Fruit fly (Drosophila melanogaster) whole organism, prepupa: ENCODE results near the gene CG1492.

ENCODE experiments used
- CG11902 ChIP-seq: fragments of 200-800 bp; sonication (Bioruptor generic); optimal IDR thresholded peaks from 3 replicates; lab custom pipeline; 2016; ENCODE audit warnings: missing biosample characterization, missing genetic modification characterization
- CG1621 ChIP-seq: fragments of 200-800 bp; sonication (Bioruptor generic); optimal IDR thresholded peaks from 3 replicates; lab custom pipeline; 2018; ENCODE audit warnings: missing biosample characterization, mild to moderate bottlenecking, missing genetic modification characterization
- CG16779 ChIP-seq: fragments of 200-800 bp; sonication (Bioruptor generic); optimal IDR thresholded peaks from 3 replicates; lab custom pipeline; 2017; ENCODE audit warnings: missing biosample characterization, mild to moderate bottlenecking, missing genetic modification characterization
- CG3032 ChIP-seq: fragments of 200-800 bp; optimal IDR thresholded peaks from 2 replicates; lab custom pipeline; 2019; ENCODE audit warnings: missing biosample characterization, mild to moderate bottlenecking, missing genetic modification characterization, moderate library complexity
- CG32006 ChIP-seq: fragments of 200-800 bp; sonication (Bioruptor generic); optimal IDR thresholded peaks from 3 replicates; lab custom pipeline; 2017; ENCODE audit warnings: missing biosample characterization, mild to moderate bottlenecking, missing genetic modification characterization
- CG3919 ChIP-seq: fragments of 200-800 bp; sonication (Bioruptor generic); optimal IDR thresholded peaks from 3 replicates; lab custom pipeline; 2016; ENCODE audit warnings: missing biosample characterization, missing genetic modification characterization
- CG4318 ChIP-seq: fragments of 200-800 bp; sonication (Bioruptor generic); optimal IDR thresholded peaks from 3 replicates; lab custom pipeline; 2017; ENCODE audit warnings: missing biosample characterization, mild to moderate bottlenecking, missing genetic modification characterization
- CG6808 ChIP-seq: fragments of 200-800 bp; sonication (Bioruptor generic); optimal IDR thresholded peaks from 3 replicates; lab custom pipeline; 2017; ENCODE audit warnings: missing biosample characterization, missing genetic modification characterization, mild to moderate bottlenecking, moderate library complexity, missing genetic modification reagents
- CG6854 ChIP-seq: fragments of 200-800 bp; sonication (Bioruptor generic); optimal IDR thresholded peaks from 2 replicates; lab custom pipeline; 2017; ENCODE audit warnings: missing biosample characterization, mild to moderate bottlenecking, missing genetic modification characterization
- CG8119 ChIP-seq: fragments of 200-800 bp; sonication (Bioruptor generic); IDR thresholded peaks from 3 replicates; pipeline ENCODE4 v1.3.6; 2022; ENCODE audit warnings: missing biosample characterization, missing genetic modification characterization
- CG8632 ChIP-seq: fragments of 200-800 bp; sonication (Bioruptor generic); optimal IDR thresholded peaks from 3 replicates; lab custom pipeline; 2016; ENCODE audit warnings: missing biosample characterization, missing genetic modification characterization
- CG9139 ChIP-seq: fragments of 200-800 bp; sonication (Bioruptor generic); optimal IDR thresholded peaks from 3 replicates; lab custom pipeline; 2017; ENCODE audit warnings: missing biosample characterization, mild to moderate bottlenecking, missing genetic modification characterization
- Eip78C ChIP-seq: fragments of 200-800 bp; sonication (Bioruptor generic); peaks from one replicate; lab custom pipeline; 2016; ENCODE audit warnings: missing biosample characterization, missing genetic modification characterization
- Gug ChIP-seq: fragments of 200-800 bp; sonication (Bioruptor generic); IDR thresholded peaks from 2 replicates; pipeline ENCODE4 v1.3.6; 2022; ENCODE audit warnings: missing biosample characterization, missing genetic modification characterization
- Hr39 ChIP-seq: fragments of 200-800 bp; sonication (Bioruptor generic); optimal IDR thresholded peaks from 2 replicates; lab custom pipeline; 2016; ENCODE audit warnings: missing biosample characterization, missing genetic modification characterization
- Hr4 ChIP-seq: fragments of 200-800 bp; sonication (Bioruptor generic); optimal IDR thresholded peaks from 3 replicates; lab custom pipeline; 2016; ENCODE audit warnings: missing biosample characterization, missing genetic modification characterization
- Lpt ChIP-seq: fragments of 200-800 bp; sonication (Bioruptor generic); optimal IDR thresholded peaks from 3 replicates; lab custom pipeline; 2016; ENCODE audit warnings: missing biosample characterization, missing genetic modification characterization
- Met ChIP-seq: fragments of 200-800 bp; sonication (Bioruptor generic); optimal IDR thresholded peaks from 3 replicates; lab custom pipeline; 2016; ENCODE audit warnings: missing biosample characterization, missing genetic modification characterization
- Smox ChIP-seq: fragments of 200-800 bp; sonication (Bioruptor generic); optimal IDR thresholded peaks from 3 replicates; lab custom pipeline; 2016; ENCODE audit warnings: missing biosample characterization, missing genetic modification characterization
- Sox14 ChIP-seq: fragments of 200-800 bp; sonication (Bioruptor generic); optimal IDR thresholded peaks from 3 replicates; lab custom pipeline; 2016; ENCODE audit warnings: missing biosample characterization, missing genetic modification characterization
- achi ChIP-seq: fragments of 200-800 bp; sonication (Bioruptor generic); optimal IDR thresholded peaks from 3 replicates; lab custom pipeline; 2016; ENCODE audit warnings: missing biosample characterization, missing genetic modification characterization
- acj6 ChIP-seq: fragments of 200-800 bp; sonication (Bioruptor generic); optimal IDR thresholded peaks from 3 replicates; lab custom pipeline; 2016; ENCODE audit warnings: missing biosample characterization, missing genetic modification characterization
- cyc ChIP-seq: fragments of 200-800 bp; sonication (Bioruptor generic); optimal IDR thresholded peaks from 3 replicates; lab custom pipeline; 2016; ENCODE audit warnings: missing biosample characterization, missing genetic modification characterization
- dsx ChIP-seq: fragments of 200-800 bp; optimal IDR thresholded peaks from 3 replicates; lab custom pipeline; 2019; ENCODE audit warnings: missing biosample characterization, mild to moderate bottlenecking, missing genetic modification characterization, moderate library complexity; ENCODE audit not compliant: poor library complexity, severe bottlenecking
- eg ChIP-seq: fragments of 200-800 bp; sonication (Bioruptor generic); IDR thresholded peaks from 3 replicates; pipeline ENCODE4 v1.3.6; 2022; ENCODE audit warnings: missing biosample characterization, missing genetic modification characterization
- esn ChIP-seq: fragments of 200-800 bp; sonication (Bioruptor generic); optimal IDR thresholded peaks from 2 replicates; lab custom pipeline; 2016; ENCODE audit warnings: missing biosample characterization, mild to moderate bottlenecking, missing genetic modification characterization, moderate library complexity
- fkh ChIP-seq: fragments of 200-800 bp; sonication (Bioruptor generic); optimal IDR thresholded peaks from 3 replicates; lab custom pipeline; 2017; ENCODE audit warnings: missing biosample characterization, mild to moderate bottlenecking, missing genetic modification characterization, moderate library complexity
- lz ChIP-seq: fragments of 200-800 bp; sonication (Bioruptor generic); optimal IDR thresholded peaks from 3 replicates; lab custom pipeline; 2016; ENCODE audit warnings: missing biosample characterization, missing genetic modification characterization
- net ChIP-seq: fragments of 200-800 bp; sonication (Bioruptor generic); optimal IDR thresholded peaks from 3 replicates; lab custom pipeline; 2016; ENCODE audit warnings: missing biosample characterization, missing genetic modification characterization
- ss ChIP-seq, 2 experiments: fragments of 200-800 bp; sonication (Bioruptor generic); optimal IDR thresholded peaks; 2 replicates in 1 of 2; 3 replicates in 1 of 2; lab custom pipeline; 2017 to 2018; ENCODE audit warnings: mild to moderate bottlenecking in 2 of 2, missing biosample characterization in 2 of 2, missing genetic modification characterization in 2 of 2, moderate library complexity in 1 of 2
- svp ChIP-seq: fragments of 200-800 bp; sonication (Bioruptor generic); peaks from one replicate; lab custom pipeline; 2016; ENCODE audit warnings: missing biosample characterization, missing genetic modification characterization
- topi ChIP-seq: fragments of 200-800 bp; sonication (Bioruptor generic); optimal IDR thresholded peaks from 3 replicates; lab custom pipeline; 2016; ENCODE audit warnings: missing biosample characterization, missing genetic modification characterization
- vri ChIP-seq: fragments of 200-800 bp; sonication (Bioruptor generic); optimal IDR thresholded peaks from 3 replicates; lab custom pipeline; 2016; ENCODE audit warnings: missing biosample characterization, mild to moderate bottlenecking, missing genetic modification characterization

Gene CG1492

dm6 chrX:11988912-11989311, 23.1 kb downstream of the CG1492 start, which contains the start of gene tsg:
Gene tsg (minus strand): TSS chrX:11988948.
- no peak for TF ChIP-seq CG8632
- no peak for TF ChIP-seq CG8119 (GFP tag; lab: Robert Waterston, UW)
- TF ChIP-seq CG32006 (GFP tag; lab: Kevin White, UChicago), result no peak
- TF ChIP-seq Hr4 (GFP tag; lab: Kevin White, UChicago), result no peak
- TF ChIP-seq svp (GFP tag; lab: Kevin White, UChicago), result no peak
- no peak for TF ChIP-seq esn (GFP tag; lab: Kevin White, UChicago)

- TF ChIP-seq CG16779 (tag; lab: Kevin White, UChicago) (no peak), eg (GFP tag; lab: Robert Waterston, UW) (no peak), cyc (GFP tag; lab: Kevin White, UChicago) (no peak), CG11902 (no peak), net (GFP tag; lab: Kevin White, UChicago) (no peak), ss (GFP tag; optimal IDR thresholded peaks at IDR 0.05; lab: Kevin White, UChicago) (no peak), achi (no peak), CG3919 (no peak), Eip78C (GFP tag; lab: Kevin White, UChicago) (no peak), CG1621 (tag; lab: Kevin White, UChicago) (no peak)
- TF ChIP-seq, all 60 proteins: peak for 0
These were observed 24.3 kb downstream of the CG1492 start, which contains the start of gene gd for dm6 chrX:11987664-11988063. Gene gd (minus strand): TSS chrX:11987764.

- TF ChIP-seq Smox (GFP tag; lab: Kevin White, UChicago), result no peak
- no peak for TF ChIP-seq CG6854 (GFP tag; lab: Kevin White, UChicago)
- peak; percentile 36 for TF ChIP-seq svp (GFP tag; lab: Kevin White, UChicago)
- no peak for TF ChIP-seq topi (GFP tag; lab: Kevin White, UChicago)
- no peak for TF ChIP-seq Eip78C (GFP tag; lab: Kevin White, UChicago)
- TF ChIP-seq Hr39, result no peak
- TF ChIP-seq vri (GFP tag; lab: Kevin White, UChicago), result no peak
- TF ChIP-seq Sox14 (GFP tag; lab: Kevin White, UChicago), result no peak
- TF ChIP-seq, all 60 proteins: peak for 1
These were observed 27.0 kb downstream of the CG1492 start, which contains the start of gene cac for dm6 chrX:11984987-11985386. Gene cac (minus strand): TSS chrX:11985087.

dm6 chrX:11983838-11984237, 28.2 kb downstream of the CG1492 start:
- no peak for TF ChIP-seq acj6 (GFP tag; lab: Kevin White, UChicago)
- TF ChIP-seq esn (GFP tag; lab: Kevin White, UChicago), result no peak
- no peak for TF ChIP-seq fkh (GFP tag; lab: Kevin White, UChicago)
- TF ChIP-seq CG32006 (GFP tag; lab: Kevin White, UChicago), result no peak
- no peak for TF ChIP-seq Gug (GFP tag; lab: Robert Waterston, UW)
- TF ChIP-seq CG6808 (GFP tag; lab: Kevin White, UChicago), result no peak
- no peak for TF ChIP-seq CG3919
- no peak for TF ChIP-seq dsx
- TF ChIP-seq CG8119 (GFP tag; lab: Robert Waterston, UW), result no peak
- no peak for TF ChIP-seq CG3032 (tag; lab: Kevin White, UChicago)
- no peak for TF ChIP-seq CG4318 (GFP tag; lab: Kevin White, UChicago)
- no peak for TF ChIP-seq CG9139
- no peak for TF ChIP-seq Lpt
- TF ChIP-seq Eip78C (GFP tag; lab: Kevin White, UChicago), result no peak
- TF ChIP-seq Hr39, result no peak
- TF ChIP-seq Met (GFP tag; lab: Kevin White, UChicago), result no peak
- no peak for TF ChIP-seq vri (GFP tag; lab: Kevin White, UChicago)
- TF ChIP-seq lz, result no peak
- TF ChIP-seq svp (GFP tag; lab: Kevin White, UChicago), result no peak
- TF ChIP-seq CG8632, result no peak
